Worm (Caenorhabditis elegans) whole organism, L1 larva: ENCODE measurements around the gene F33E11.2.

Source experiments
- ceh-90 ChIP-seq: sonication (generic microtip); optimal IDR thresholded peaks from 2 replicates; lab custom pipeline; 2016; ENCODE audit warnings: missing genetic modification characterization, missing compliant biosample characterization
- ces-1 ChIP-seq: fragments of 150-350 bp; optimal IDR thresholded peaks from 2 replicates; lab custom pipeline; 2014; ENCODE audit warnings: missing biosample characterization, missing genetic modification reagents, missing genetic modification characterization
- fkh-10 ChIP-seq: sonication (generic microtip); optimal IDR thresholded peaks from 2 replicates; lab custom pipeline; 2017; ENCODE audit warnings: missing biosample characterization, missing genetic modification reagents, missing genetic modification characterization
- fos-1 ChIP-seq: fragments of 150-350 bp; optimal IDR thresholded peaks from 2 replicates; lab custom pipeline; 2014; ENCODE audit warnings: missing biosample characterization, missing genetic modification characterization
- isw-1 ChIP-seq: fragments of 200-800 bp; sonication (Bioruptor generic); IDR thresholded peaks from 2 replicates; pipeline ENCODE4 v1.3.6; 2022; ENCODE audit warnings: missing genetic modification characterization, missing compliant biosample characterization
- lin-15B ChIP-seq: fragments of 150-350 bp; sonication (generic microtip); optimal IDR thresholded peaks from 3 replicates; lab custom pipeline; 2014; ENCODE audit warnings: missing biosample characterization, missing genetic modification characterization
- lir-3 ChIP-seq: sonication (generic microtip); optimal IDR thresholded peaks from 2 replicates; lab custom pipeline; 2016; ENCODE audit warnings: mild to moderate bottlenecking, missing genetic modification characterization, moderate library complexity, missing compliant biosample characterization; ENCODE audit not compliant: poor library complexity
- mdl-1 ChIP-seq, 2 experiments: fragments of 150-350 bp; optimal IDR thresholded peaks; 2 replicates each; lab custom pipeline; 2014 to 2017; ENCODE audit warnings: missing biosample characterization in 2 of 2, missing genetic modification characterization in 2 of 2, inconsistent platforms in 1 of 2
- nhr-12 ChIP-seq: sonication (generic microtip); optimal IDR thresholded peaks from 2 replicates; lab custom pipeline; 2017; ENCODE audit warnings: missing biosample characterization, missing genetic modification characterization
- nhr-90 ChIP-seq: sonication (generic microtip); optimal IDR thresholded peaks from 2 replicates; lab custom pipeline; 2016; ENCODE audit warnings: mild to moderate bottlenecking, missing genetic modification characterization, missing compliant biosample characterization; ENCODE audit not compliant: poor library complexity
- pag-3 ChIP-seq: sonication (generic microtip); optimal IDR thresholded peaks from 2 replicates; lab custom pipeline; 2017; ENCODE audit warnings: missing genetic modification characterization, mild to moderate bottlenecking, missing compliant biosample characterization, antibody characterized with exemption, borderline replicate concordance; ENCODE audit not compliant: insufficient read depth
- pax-3 ChIP-seq: fragments of 200-800 bp; sonication (Bioruptor generic); optimal IDR thresholded peaks from 2 replicates; lab custom pipeline; 2018; ENCODE audit warnings: mild to moderate bottlenecking, missing genetic modification characterization, moderate library complexity, missing compliant biosample characterization

ce11 chrV:251652-252051 lies 46.1 kb upstream of the F33E11.2 start, which contains the start of gene oac-39:
- no peak for TF ChIP-seq pag-3 (tag; lab: Kevin White, UChicago)
- no peak for TF ChIP-seq ces-1 (GFP tag; lab: Kevin White, UChicago)
- no peak for TF ChIP-seq lir-3 (tag; lab: Kevin White, UChicago)
- TF ChIP-seq isw-1, result no peak
- no peak for TF ChIP-seq fos-1
- no peak for TF ChIP-seq nhr-12 (tag; lab: Kevin White, UChicago)
- no peak for TF ChIP-seq pax-3 (tag; lab: Kevin White, UChicago)
- TF ChIP-seq nhr-90 (tag; lab: Kevin White, UChicago), result no peak
- no peak for TF ChIP-seq ceh-90 (tag; lab: Kevin White, UChicago)
- no peak for TF ChIP-seq mdl-1 (tag; optimal IDR thresholded peaks at IDR 0.05; lab: Kevin White, UChicago)
- no peak for TF ChIP-seq lin-15B
- TF ChIP-seq fkh-10 (GFP tag; lab: Kevin White, UChicago), result no peak
